Fruit fly (Drosophila melanogaster) Kc167 (cell line): ENCODE results near the gene mge.

Experiments
- Myc ChIP-seq: fragments of >200 bp; optimal IDR thresholded peaks from 2 replicates; lab custom pipeline; 2017; ENCODE audit warnings: missing external identifiers
- Sin3A ChIP-seq: fragments of >200 bp; optimal IDR thresholded peaks from 2 replicates; lab custom pipeline; 2018; ENCODE audit warnings: missing external identifiers
- h ChIP-seq: fragments of >200 bp; optimal IDR thresholded peaks from 3 replicates; lab custom pipeline; 2018; ENCODE audit warnings: missing external identifiers
- insv ChIP-seq: fragments of >200 bp; optimal IDR thresholded peaks from 3 replicates; lab custom pipeline; 2018; ENCODE audit warnings: missing external identifiers
- ttk ChIP-seq: sonication (Bioruptor generic); optimal IDR thresholded peaks from 2 replicates; lab custom pipeline; 2017; ENCODE audit warnings: missing external identifiers

DNA sequence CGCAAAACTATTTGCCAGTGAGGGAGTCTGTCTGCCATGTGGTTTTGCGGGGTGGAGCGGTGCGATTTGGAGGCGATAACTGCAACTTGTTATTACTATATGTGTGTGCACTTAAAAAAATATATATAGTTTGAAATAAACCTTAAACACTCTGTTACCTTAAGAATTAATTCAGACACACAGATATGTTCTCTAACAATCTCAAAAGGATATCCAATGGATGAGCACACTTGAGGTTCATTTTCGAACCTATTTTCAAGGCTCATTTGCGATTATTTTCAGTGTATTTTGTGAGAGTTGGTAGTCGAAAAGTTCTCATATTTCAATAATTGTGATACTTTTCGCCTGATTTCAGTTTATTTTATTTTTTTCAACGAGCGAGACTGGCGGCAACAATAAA is 27.7 kb downstream of the mge start:
- TF ChIP-seq Myc (lab: Kevin White, UChicago) (no peak), Sin3A (no peak), h (lab: Kevin White, UChicago) (no peak), ttk (lab: Kevin White, UChicago) (no peak), insv (lab: Kevin White, UChicago) (no peak)
